Worm (Caenorhabditis elegans) whole organism, L2 larva: Measurements from ENCODE around the gene spe-49.

Experiments
- C34F6.9 ChIP-seq: fragments of 150-350 bp; optimal IDR thresholded peaks from 2 replicates; lab custom pipeline; 2014; ENCODE audit warnings: missing biosample characterization, missing genetic modification characterization
- F13H6.1 ChIP-seq: sonication (generic microtip); optimal IDR thresholded peaks from 2 replicates; lab custom pipeline; 2016; ENCODE audit warnings: missing genetic modification characterization, missing compliant biosample characterization
- R02D3.7 ChIP-seq: fragments of 150-350 bp; optimal IDR thresholded peaks from 2 replicates; lab custom pipeline; 2014; ENCODE audit warnings: missing biosample characterization, missing genetic modification characterization
- Y55F3AM.14 ChIP-seq: fragments of 200-800 bp; sonication (Bioruptor generic); optimal IDR thresholded peaks from 2 replicates; lab custom pipeline; 2018; ENCODE audit warnings: mild to moderate bottlenecking, missing genetic modification characterization, missing compliant biosample characterization
- ZK546.5 ChIP-seq: sonication (generic microtip); optimal IDR thresholded peaks from 2 replicates; lab custom pipeline; 2017; ENCODE audit warnings: missing biosample characterization, missing genetic modification characterization
- alr-1 ChIP-seq: fragments of 150-350 bp; optimal IDR thresholded peaks from 2 replicates; lab custom pipeline; 2014; ENCODE audit warnings: missing biosample characterization, missing genetic modification characterization
- aly-2 ChIP-seq: fragments of 150-350 bp; optimal IDR thresholded peaks from 2 replicates; lab custom pipeline; 2014; ENCODE audit warnings: missing biosample characterization, missing genetic modification characterization
- ama-1 ChIP-seq: fragments of 150-350 bp; optimal IDR thresholded peaks from 2 replicates; lab custom pipeline; 2018; ENCODE audit warnings: inconsistent platforms
- blmp-1 ChIP-seq: sonication (generic microtip); optimal IDR thresholded peaks from 2 replicates; lab custom pipeline; 2017; ENCODE audit warnings: missing genetic modification characterization, mild to moderate bottlenecking, missing compliant biosample characterization, antibody characterized with exemption, moderate library complexity; ENCODE audit not compliant: insufficient read depth
- ceh-16 ChIP-seq: fragments of 150-350 bp; optimal IDR thresholded peaks from 2 replicates; lab custom pipeline; 2014; ENCODE audit warnings: missing biosample characterization, missing genetic modification characterization
- ceh-82 ChIP-seq: fragments of 150-350 bp; optimal IDR thresholded peaks from 2 replicates; lab custom pipeline; 2014; ENCODE audit warnings: missing biosample characterization, missing genetic modification characterization
- crh-2 ChIP-seq: sonication (generic microtip); optimal IDR thresholded peaks from 2 replicates; lab custom pipeline; 2017; ENCODE audit warnings: missing biosample characterization, missing genetic modification characterization
- dmd-4 ChIP-seq: sonication (generic microtip); optimal IDR thresholded peaks from 2 replicates; lab custom pipeline; 2017; ENCODE audit warnings: missing biosample characterization, missing genetic modification characterization
- egl-27 ChIP-seq: sonication (generic microtip); optimal IDR thresholded peaks from 3 replicates; lab custom pipeline; 2017; ENCODE audit warnings: missing biosample characterization, missing genetic modification reagents, missing genetic modification characterization
- elt-1 ChIP-seq: fragments of 150-350 bp; optimal IDR thresholded peaks from 2 replicates; lab custom pipeline; 2014; ENCODE audit warnings: missing biosample characterization, missing genetic modification characterization
- elt-3 ChIP-seq: sonication (generic microtip); optimal IDR thresholded peaks from 2 replicates; lab custom pipeline; 2017; ENCODE audit warnings: missing biosample characterization, missing genetic modification characterization
- fos-1 ChIP-seq: fragments of 150-350 bp; optimal IDR thresholded peaks from 2 replicates; lab custom pipeline; 2014; ENCODE audit warnings: missing biosample characterization, missing genetic modification characterization
- gmeb-1 ChIP-seq: fragments of 150-350 bp; optimal IDR thresholded peaks from 2 replicates; lab custom pipeline; 2014; ENCODE audit warnings: missing biosample characterization, missing genetic modification characterization
- lin-11 ChIP-seq: fragments of 150-350 bp; sonication (generic microtip); optimal IDR thresholded peaks from 2 replicates; lab custom pipeline; 2014; ENCODE audit warnings: missing biosample characterization, missing genetic modification characterization, inconsistent platforms, mixed read lengths
- lin-13 ChIP-seq: fragments of 150-350 bp; optimal IDR thresholded peaks from 2 replicates; lab custom pipeline; 2014; ENCODE audit warnings: missing biosample characterization, missing genetic modification reagents, missing genetic modification characterization
- lin-39 ChIP-seq: fragments of 150-350 bp; optimal IDR thresholded peaks from 2 replicates; lab custom pipeline; 2014; ENCODE audit warnings: missing biosample characterization, missing genetic modification reagents, missing genetic modification characterization
- lsy-2 ChIP-seq, 2 experiments: fragments of 150-350 bp in 1 of 2; sonication (generic microtip) in 1 of 2; optimal IDR thresholded peaks; 2 replicates each; lab custom pipeline; 2014 to 2017; ENCODE audit warnings: missing biosample characterization in 2 of 2, missing genetic modification characterization in 2 of 2
- mab-5 ChIP-seq: fragments of 150-350 bp; optimal IDR thresholded peaks from 2 replicates; lab custom pipeline; 2014; ENCODE audit warnings: missing biosample characterization, missing genetic modification characterization
- mbf-1 ChIP-seq: sonication (generic microtip); optimal IDR thresholded peaks from 2 replicates; lab custom pipeline; 2017; ENCODE audit warnings: missing biosample characterization, missing genetic modification characterization
- mdl-1 ChIP-seq, 2 experiments: fragments of 150-350 bp in 1 of 2; sonication (generic microtip) in 1 of 2; optimal IDR thresholded peaks; 2 replicates each; lab custom pipeline; 2017; ENCODE audit warnings: missing biosample characterization in 2 of 2, missing genetic modification characterization in 2 of 2
- nhr-10 ChIP-seq: sonication (generic microtip); optimal IDR thresholded peaks from 2 replicates; lab custom pipeline; 2017; ENCODE audit warnings: missing biosample characterization, missing genetic modification characterization
- nhr-11 ChIP-seq: fragments of 150-350 bp; optimal IDR thresholded peaks from 2 replicates; lab custom pipeline; 2014; ENCODE audit warnings: missing biosample characterization, missing genetic modification characterization
- nhr-12 ChIP-seq: fragments of 150-350 bp; optimal IDR thresholded peaks from 2 replicates; lab custom pipeline; 2014; ENCODE audit warnings: missing biosample characterization, missing genetic modification characterization
- nhr-129 ChIP-seq: fragments of 150-350 bp; optimal IDR thresholded peaks from 2 replicates; lab custom pipeline; 2014; ENCODE audit warnings: missing biosample characterization, missing genetic modification characterization
- nhr-21 ChIP-seq: fragments of 150-350 bp; optimal IDR thresholded peaks from 2 replicates; lab custom pipeline; 2014; ENCODE audit warnings: missing biosample characterization, missing genetic modification characterization
- nhr-23 ChIP-seq: fragments of 150-350 bp; optimal IDR thresholded peaks from 2 replicates; lab custom pipeline; 2014; ENCODE audit warnings: missing biosample characterization, missing genetic modification reagents, missing genetic modification characterization
- nhr-237 ChIP-seq: fragments of 150-350 bp; optimal IDR thresholded peaks from 2 replicates; lab custom pipeline; 2014; ENCODE audit warnings: missing biosample characterization, missing genetic modification characterization
- nhr-25 ChIP-seq: fragments of 150-350 bp; sonication (generic microtip); optimal IDR thresholded peaks from 3 replicates; lab custom pipeline; 2014; ENCODE audit warnings: missing biosample characterization, missing genetic modification characterization
- nhr-6 ChIP-seq: fragments of 150-350 bp; optimal IDR thresholded peaks from 2 replicates; lab custom pipeline; 2014; ENCODE audit warnings: missing biosample characterization, missing genetic modification characterization
- nhr-77 ChIP-seq: fragments of 150-350 bp; optimal IDR thresholded peaks from 2 replicates; lab custom pipeline; 2014; ENCODE audit warnings: missing biosample characterization, missing genetic modification characterization
- peb-1 ChIP-seq: fragments of 150-350 bp; optimal IDR thresholded peaks from 2 replicates; lab custom pipeline; 2014; ENCODE audit warnings: missing biosample characterization, missing genetic modification characterization
- sem-4 ChIP-seq: fragments of 150-350 bp; optimal IDR thresholded peaks from 2 replicates; lab custom pipeline; 2014; ENCODE audit warnings: missing biosample characterization, missing genetic modification reagents, missing genetic modification characterization
- skn-1 ChIP-seq: sonication (generic microtip); optimal IDR thresholded peaks from 2 replicates; lab custom pipeline; 2017; ENCODE audit warnings: missing biosample characterization, missing genetic modification characterization
- sma-3 ChIP-seq: sonication (generic microtip); optimal IDR thresholded peaks from 2 replicates; lab custom pipeline; 2016; ENCODE audit warnings: missing genetic modification reagents, missing genetic modification characterization, missing compliant biosample characterization
- sma-9 ChIP-seq, 2 experiments: fragments of 150-350 bp in 1 of 2; sonication (generic microtip) in 1 of 2; optimal IDR thresholded peaks; 2 replicates each; lab custom pipeline; 2014 to 2016; ENCODE audit warnings: missing genetic modification characterization in 2 of 2, mild to moderate bottlenecking in 1 of 2, missing biosample characterization in 1 of 2, missing compliant biosample characterization in 1 of 2, missing genetic modification reagents in 1 of 2, moderate library complexity in 1 of 2
- snpc-4 ChIP-seq: fragments of 150-350 bp; optimal IDR thresholded peaks from 2 replicates; lab custom pipeline; 2014; ENCODE audit warnings: missing biosample characterization, missing genetic modification characterization
- unc-39 ChIP-seq: fragments of 150-350 bp; optimal IDR thresholded peaks from 2 replicates; lab custom pipeline; 2014; ENCODE audit warnings: missing biosample characterization, missing genetic modification characterization
- unc-55 ChIP-seq: fragments of 150-350 bp; sonication (generic microtip); optimal IDR thresholded peaks from 3 replicates; lab custom pipeline; 2014; ENCODE audit warnings: missing biosample characterization, missing genetic modification reagents, missing genetic modification characterization
- unc-62 ChIP-seq: fragments of 150-350 bp; optimal IDR thresholded peaks from 2 replicates; lab custom pipeline; 2014; ENCODE audit warnings: missing biosample characterization, missing genetic modification reagents, missing genetic modification characterization
- zag-1 ChIP-seq: fragments of 150-350 bp; optimal IDR thresholded peaks from 2 replicates; lab custom pipeline; 2014; ENCODE audit warnings: missing biosample characterization, missing genetic modification characterization
- ztf-1 ChIP-seq: fragments of 200-800 bp; sonication (Bioruptor generic); conservative IDR thresholded peaks from 2 replicates; pipeline ENCODE4 v1.3.6; 2022; ENCODE audit warnings: missing genetic modification characterization, missing compliant biosample characterization
- ztf-11 ChIP-seq: sonication (generic microtip); optimal IDR thresholded peaks from 2 replicates; lab custom pipeline; 2017; ENCODE audit warnings: missing biosample characterization, missing genetic modification characterization
- ztf-4 ChIP-seq: fragments of 150-350 bp; optimal IDR thresholded peaks from 2 replicates; lab custom pipeline; 2014; ENCODE audit warnings: missing biosample characterization, missing genetic modification characterization

Gene spe-49

ce11 chrV:6275209-6275608 lies 6.0 kb upstream of the spe-49 start:
- TF ChIP-seq nhr-12 (tag; lab: Kevin White, UChicago): no peak
- peak; percentile 18 for TF ChIP-seq blmp-1 (tag; lab: Kevin White, UChicago)
- peak in 1 of 2 experiments; percentile 21 for TF ChIP-seq lsy-2 (tag; optimal IDR thresholded peaks at IDR 0.05; lab: Kevin White, UChicago)
- TF ChIP-seq F13H6.1: peak; percentile 12
- TF ChIP-seq sma-9 (GFP tag; optimal IDR thresholded peaks at IDR 0.05; lab: Kevin White, UChicago): peak; percentile 87
- no peak for TF ChIP-seq sma-9 (tag; optimal IDR thresholded peaks at IDR 0.05; lab: Kevin White, UChicago)
- TF ChIP-seq crh-2 (tag; lab: Kevin White, UChicago): peak; percentile 80
- TF ChIP-seq Y55F3AM.14: peak; percentile 42
- no peak for TF ChIP-seq alr-1 (tag; lab: Kevin White, UChicago)
- peak; percentile 67 for TF ChIP-seq sma-3 (GFP tag; lab: Kevin White, UChicago)
- peak; percentile 50 for TF ChIP-seq gmeb-1
- TF ChIP-seq fos-1 (tag; lab: Kevin White, UChicago): peak; percentile 89
- TF ChIP-seq nhr-25 (tag; lab: Kevin White, UChicago): peak; percentile 52
- peak; percentile 69 for TF ChIP-seq nhr-21 (tag; lab: Kevin White, UChicago)
- no peak for TF ChIP-seq ztf-4 (tag; lab: Kevin White, UChicago)
- peak in 1 of 2 experiments; percentile 38 for TF ChIP-seq mdl-1 (tag; optimal IDR thresholded peaks at IDR 0.05; lab: Kevin White, UChicago)

ce11 chrV:6276205-6276604 lies 5.0 kb upstream of the spe-49 start, which contains the start of gene F31F7.1:
Gene F31F7.1 (plus strand): TSS chrV:6276439.
- TF ChIP-seq blmp-1 (tag; lab: Kevin White, UChicago): peak; percentile 67
- TF ChIP-seq peb-1: no peak
- no peak for TF ChIP-seq elt-1
- peak; percentile 12 for TF ChIP-seq skn-1 (tag; lab: Kevin White, UChicago)
- TF ChIP-seq mbf-1 (tag; lab: Kevin White, UChicago): no peak
- TF ChIP-seq sem-4 (tag; lab: Kevin White, UChicago): no peak
- no peak for TF ChIP-seq dmd-4 (tag; lab: Kevin White, UChicago)
- no peak for TF ChIP-seq snpc-4 (tag; lab: Kevin White, UChicago)
- peak; percentile 85 for TF ChIP-seq nhr-21 (tag; lab: Kevin White, UChicago)
- TF ChIP-seq unc-62: no peak
- TF ChIP-seq nhr-11: no peak
- TF ChIP-seq zag-1 (tag; lab: Kevin White, UChicago): no peak
- TF ChIP-seq lin-11 (tag; lab: Kevin White, UChicago): no peak
- no peak for TF ChIP-seq ztf-1 (GFP tag; lab: Robert Waterston, UW)
- no peak for TF ChIP-seq ztf-11 (tag; lab: Kevin White, UChicago)
- TF ChIP-seq alr-1 (tag; lab: Kevin White, UChicago): no peak
- no peak for TF ChIP-seq nhr-23 (tag; lab: Kevin White, UChicago)
- peak; percentile 52 for TF ChIP-seq nhr-129 (tag; lab: Kevin White, UChicago)
- peak; percentile 62 for TF ChIP-seq ama-1 (lab: Kevin White, UChicago)
- no peak for TF ChIP-seq ztf-4 (tag; lab: Kevin White, UChicago)
- TF ChIP-seq unc-39 (tag; lab: Kevin White, UChicago): no peak
- peak; percentile 84 for TF ChIP-seq sma-3 (GFP tag; lab: Kevin White, UChicago)
- peak; percentile 94 for TF ChIP-seq sma-9 (GFP tag; optimal IDR thresholded peaks at IDR 0.05; lab: Kevin White, UChicago)
- no peak for TF ChIP-seq sma-9 (tag; optimal IDR thresholded peaks at IDR 0.05; lab: Kevin White, UChicago)
- peak; percentile 78 for TF ChIP-seq fos-1 (tag; lab: Kevin White, UChicago)
- TF ChIP-seq egl-27: peak; percentile 0
- no peak for TF ChIP-seq C34F6.9 (tag; lab: Kevin White, UChicago)
- TF ChIP-seq gmeb-1: peak; percentile 70
- peak in 1 of 2 experiments; percentile 67 for TF ChIP-seq mdl-1 (tag; optimal IDR thresholded peaks at IDR 0.05; lab: Kevin White, UChicago)
- peak; percentile 73 for TF ChIP-seq crh-2 (tag; lab: Kevin White, UChicago)
- TF ChIP-seq F13H6.1: peak; percentile 72
- TF ChIP-seq ceh-82 (tag; lab: Kevin White, UChicago): no peak
- TF ChIP-seq ZK546.5 (tag; lab: Kevin White, UChicago): no peak
- peak in 1 of 2 experiments; percentile 50 for TF ChIP-seq lsy-2 (tag; optimal IDR thresholded peaks at IDR 0.05; lab: Kevin White, UChicago)
- TF ChIP-seq nhr-237 (tag; lab: Kevin White, UChicago): no peak
- peak; percentile 68 for TF ChIP-seq nhr-25 (tag; lab: Kevin White, UChicago)
- TF ChIP-seq ceh-16 (tag; lab: Kevin White, UChicago): no peak
- TF ChIP-seq lin-39 (tag; lab: Kevin White, UChicago): no peak
- no peak for TF ChIP-seq aly-2 (tag; lab: Kevin White, UChicago)
- TF ChIP-seq nhr-12 (tag; lab: Kevin White, UChicago): no peak
- TF ChIP-seq unc-55 (GFP tag; lab: Kevin White, UChicago): no peak
- no peak for TF ChIP-seq elt-3
- no peak for TF ChIP-seq nhr-10 (tag; lab: Kevin White, UChicago)
- no peak for TF ChIP-seq mab-5 (tag; lab: Kevin White, UChicago)
- TF ChIP-seq R02D3.7: no peak
- TF ChIP-seq Y55F3AM.14: no peak
- peak; percentile 22 for TF ChIP-seq nhr-77 (tag; lab: Kevin White, UChicago)
- no peak for TF ChIP-seq lin-13 (GFP tag; lab: Kevin White, UChicago)
- peak; percentile 26 for TF ChIP-seq nhr-6
